Worm (Caenorhabditis elegans): ENCODE data around the gene npr-15.

npr-15 gene

DNA sequence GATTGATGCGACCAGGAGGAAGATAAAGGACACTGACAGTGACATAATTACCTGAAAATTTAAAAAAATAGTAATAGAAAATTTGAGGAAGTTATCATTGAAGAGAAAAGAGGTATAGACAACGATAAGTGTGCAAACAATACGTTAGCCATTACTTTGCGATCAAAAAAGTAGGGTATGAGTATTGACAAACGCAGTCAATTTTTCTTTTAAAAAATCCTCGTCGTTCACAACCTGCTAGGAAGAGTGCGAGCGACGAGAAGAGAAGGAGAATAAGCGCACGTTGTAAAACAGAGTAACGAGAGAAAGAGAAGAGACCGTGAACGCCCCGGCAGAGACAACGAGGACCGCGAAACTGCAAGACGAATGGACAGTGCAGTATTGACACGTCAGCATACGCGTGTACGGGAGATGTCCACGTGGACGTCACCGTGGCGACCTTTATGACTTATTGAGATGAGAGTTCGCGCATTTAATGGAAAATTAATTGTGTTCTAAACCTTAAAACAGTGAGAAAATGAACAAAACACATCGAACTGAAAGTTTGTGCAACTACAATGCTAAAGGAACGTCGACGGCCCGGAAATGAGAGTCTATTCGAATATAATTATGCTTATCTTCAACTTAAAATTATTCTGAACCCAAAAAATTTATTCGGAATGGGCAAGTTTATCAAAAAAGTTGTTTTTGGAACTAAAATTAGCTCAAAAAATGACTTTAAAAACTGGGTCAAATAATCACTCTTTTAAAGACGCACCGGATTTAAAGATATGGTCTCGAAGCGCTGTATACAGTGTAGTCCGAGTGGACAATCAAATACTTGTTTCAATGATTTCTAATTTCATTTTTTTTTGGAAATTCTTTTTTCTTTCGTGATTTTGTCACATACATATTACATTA, 7.2 kb upstream of the npr-15 start, which contains the start of the genes pdi-1 and C14B1.2:
Gene pdi-1, minus strand, starts transcription at position 51 of the 900 bp plus-strand sequence.
Gene C14B1.2, plus strand, starts transcription at position 850 of the 900 bp plus-strand sequence.
- no peak for TF ChIP-seq fkh-2 (tag; optimal IDR thresholded peaks at IDR 0.05)
- no peak for TF ChIP-seq nhr-67 (tag; optimal IDR thresholded peaks at IDR 0.05)
- TF ChIP-seq ztf-4 (tag; optimal IDR thresholded peaks at IDR 0.05), result no peak
- TF ChIP-seq elt-1 (tag; optimal IDR thresholded peaks at IDR 0.05), result no peak
- TF ChIP-seq elt-2 (tag; optimal IDR thresholded peaks at IDR 0.05), result peak; percentile 44
- peak; percentile 65 for TF ChIP-seq lin-15B (tag; optimal IDR thresholded peaks at IDR 0.05)
- TF ChIP-seq pqm-1 (tag; optimal IDR thresholded peaks at IDR 0.05), result peak; percentile 29
- TF ChIP-seq ceh-28 (tag; optimal IDR thresholded peaks at IDR 0.05), result peak; percentile 20
- peak; percentile 33 for TF ChIP-seq snpc-4 (tag; optimal IDR thresholded peaks at IDR 0.05)
- no peak for TF ChIP-seq nhr-237 (tag; optimal IDR thresholded peaks at IDR 0.05)
- peak; percentile 21 for TF ChIP-seq nhr-23 (tag; optimal IDR thresholded peaks at IDR 0.05)
- TF ChIP-seq nhr-77 (tag; optimal IDR thresholded peaks at IDR 0.05), result no peak
- no peak for TF ChIP-seq ZK546.5 (tag; optimal IDR thresholded peaks at IDR 0.05)
- peak; percentile 0 for TF ChIP-seq lin-39 (tag; optimal IDR thresholded peaks at IDR 0.05)
- peak; percentile 5 for TF ChIP-seq mdl-1 (tag; optimal IDR thresholded peaks at IDR 0.05)
- no peak for TF ChIP-seq egl-27 (tag; optimal IDR thresholded peaks at IDR 0.05)
- TF ChIP-seq pha-4 (tag; optimal IDR thresholded peaks at IDR 0.05), result peak; percentile 83
- TF ChIP-seq jun-1 (tag; optimal IDR thresholded peaks at IDR 0.05), result peak; percentile 16
- TF ChIP-seq nhr-25 (tag; optimal IDR thresholded peaks at IDR 0.05), result peak; percentile 79
- TF ChIP-seq nhr-76 (tag; optimal IDR thresholded peaks at IDR 0.05), result no peak
- TF ChIP-seq nfya-1 (tag; optimal IDR thresholded peaks at IDR 0.05; ENCODE audit: insufficient read depth), result peak; percentile 92
- TF ChIP-seq lsy-12 (tag; optimal IDR thresholded peaks at IDR 0.05), result peak; percentile 29
- TF ChIP-seq R02D3.7 (tag; optimal IDR thresholded peaks at IDR 0.05), result no peak
- peak; percentile 67 for TF ChIP-seq nhr-43 (tag; optimal IDR thresholded peaks at IDR 0.05; ENCODE audit: poor library complexity, severe bottlenecking)
- peak; percentile 28 for TF ChIP-seq fos-1 (tag; optimal IDR thresholded peaks at IDR 0.05)

DNA sequence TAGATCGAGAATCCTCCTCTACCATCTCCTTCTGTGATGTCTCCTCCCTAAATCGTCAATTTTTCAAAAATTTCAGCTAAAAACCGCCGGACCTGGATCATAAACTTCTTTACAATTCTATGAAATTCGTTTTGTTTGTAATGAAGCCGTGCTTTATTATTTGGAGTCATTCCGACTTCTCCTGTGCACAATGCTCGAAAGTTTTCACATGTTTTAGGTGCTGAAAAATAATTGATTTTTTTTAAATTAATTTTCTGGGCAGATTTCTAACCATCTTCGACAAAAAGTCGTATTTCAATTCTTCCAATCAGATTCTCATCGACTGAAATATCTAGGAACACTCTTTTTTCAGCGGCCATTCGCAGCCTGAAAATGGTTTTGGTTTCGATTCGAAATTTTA, 4.8 kb upstream of the npr-15 start, which contains the start of gene cyn-9:
Gene cyn-9, minus strand, starts transcription at position 366 of the 400 bp plus-strand sequence.
- TF ChIP-seq jun-1 (tag; optimal IDR thresholded peaks at IDR 0.05) (no peak), hmg-11 (tag; optimal IDR thresholded peaks at IDR 0.05) (no peak), nhr-43 (tag; optimal IDR thresholded peaks at IDR 0.05; ENCODE audit: poor library complexity, severe bottlenecking) (peak; percentile 26), nhr-23 (tag; optimal IDR thresholded peaks at IDR 0.05) (peak; percentile 54), ceh-28 (tag; optimal IDR thresholded peaks at IDR 0.05) (peak; percentile 25)

DNA sequence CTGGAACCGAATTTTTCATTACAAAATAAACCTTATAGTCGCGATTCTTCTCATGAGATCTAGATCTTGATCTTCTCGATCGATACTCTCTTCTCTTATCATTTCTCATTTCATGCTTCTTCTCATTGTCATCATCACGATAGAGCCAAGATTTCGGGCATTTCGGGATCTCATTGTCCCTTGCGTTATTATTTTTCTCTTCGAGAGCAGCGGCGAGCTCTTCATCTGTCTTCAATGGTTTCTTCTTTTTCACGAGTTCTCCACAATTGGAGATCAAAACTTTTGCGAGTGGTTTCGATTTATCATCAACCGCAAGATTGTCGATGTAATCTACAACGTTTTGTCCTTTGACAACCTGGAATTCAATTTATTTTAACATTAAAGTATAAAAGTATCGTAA, 3.9 kb upstream of the npr-15 start:
- no peak for TF ChIP-seq jun-1 (tag; optimal IDR thresholded peaks at IDR 0.05)

DNA sequence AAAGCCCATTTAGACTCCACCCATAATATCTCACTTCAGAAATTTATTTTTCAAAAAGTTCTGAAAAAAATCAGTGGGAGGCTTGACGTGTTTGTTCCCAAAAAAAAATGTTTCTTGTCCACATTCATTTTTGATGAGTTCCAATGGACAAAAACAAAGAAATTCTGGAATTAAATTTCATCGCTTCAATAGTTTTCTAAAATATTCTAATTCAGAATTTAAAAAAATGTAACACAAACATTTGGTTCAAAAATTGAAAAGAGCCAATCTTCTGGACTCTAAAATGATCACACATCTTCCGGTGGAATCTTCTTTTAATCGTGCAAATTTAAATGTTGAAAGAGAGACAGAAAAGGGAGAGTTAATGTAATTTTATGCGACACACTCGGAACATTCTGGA, 2.0 kb downstream of the npr-15 start:
- no peak for TF ChIP-seq fos-1 (tag; optimal IDR thresholded peaks at IDR 0.05)
- TF ChIP-seq ZK546.5 (tag; optimal IDR thresholded peaks at IDR 0.05), result no peak
- no peak for TF ChIP-seq elt-2 (tag; optimal IDR thresholded peaks at IDR 0.05)
- no peak for TF ChIP-seq elt-1 (tag; optimal IDR thresholded peaks at IDR 0.05)
- TF ChIP-seq R02D3.7 (tag; optimal IDR thresholded peaks at IDR 0.05), result no peak
- no peak for TF ChIP-seq nhr-77 (tag; optimal IDR thresholded peaks at IDR 0.05)
- no peak for TF ChIP-seq ztf-11 (tag; optimal IDR thresholded peaks at IDR 0.05)
- no peak for TF ChIP-seq unc-62 (GFP tag; optimal IDR thresholded peaks at IDR 0.05)
- no peak for TF ChIP-seq aly-2 (tag; optimal IDR thresholded peaks at IDR 0.05)
- no peak for TF ChIP-seq mml-1 (tag; optimal IDR thresholded peaks at IDR 0.05)
- no peak for TF ChIP-seq lin-15B (tag; optimal IDR thresholded peaks at IDR 0.05)
- no peak for TF ChIP-seq egl-5 (tag; optimal IDR thresholded peaks at IDR 0.05)

DNA sequence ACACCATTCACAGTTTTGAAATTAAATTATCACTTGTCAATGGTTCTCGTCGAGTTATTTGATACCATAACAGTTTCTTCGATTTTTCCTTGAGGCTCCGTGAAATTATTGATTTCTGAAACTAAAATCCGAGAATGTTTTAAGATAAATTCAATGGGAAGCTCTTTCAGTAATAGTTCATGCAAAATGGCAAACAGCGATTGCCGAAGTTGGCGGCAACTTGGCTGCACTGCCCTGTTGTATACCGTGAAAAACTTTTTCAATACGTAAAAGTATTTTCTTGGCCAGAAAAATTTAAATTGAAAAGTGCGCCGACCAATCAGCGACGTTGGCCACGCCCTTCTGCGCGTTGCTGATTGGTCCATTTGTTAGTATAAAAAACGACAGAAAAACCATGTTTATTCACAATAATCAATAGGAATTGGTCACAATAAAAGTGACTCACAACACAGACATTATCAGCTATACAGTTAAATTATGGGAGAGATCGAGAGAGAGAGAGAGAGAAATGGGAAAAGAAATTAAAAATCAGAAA, 11.5 kb downstream of the npr-15 start:
- TF ChIP-seq nfya-1 (tag; optimal IDR thresholded peaks at IDR 0.05; ENCODE audit: insufficient read depth) (peak; percentile 87), elt-1 (tag; optimal IDR thresholded peaks at IDR 0.05) (no peak), elt-2 (tag; optimal IDR thresholded peaks at IDR 0.05) (no peak), daf-12 (tag; optimal IDR thresholded peaks at IDR 0.05) (no peak)

Measured in whole organism, L3 larva.